Worm (Caenorhabditis elegans) whole organism, midembryonic: Measurements from ENCODE around the gene gck-3.
A peak's percentile ranks its signal among the peaks of the same experiment; 100 is the strongest.

Experiments used
- T22C8.4 ChIP-seq: fragments of 200-800 bp; sonication (Bioruptor generic); IDR thresholded peaks from 2 replicates; pipeline ENCODE4 v1.3.6; 2022; ENCODE audit warnings: missing genetic modification characterization, missing compliant biosample characterization
- cog-1 ChIP-seq: sonication (generic microtip); optimal IDR thresholded peaks from 2 replicates; lab custom pipeline; 2016; ENCODE audit warnings: missing genetic modification characterization, missing compliant biosample characterization
- flt-1 ChIP-seq: fragments of 200-800 bp; sonication (Bioruptor generic); IDR thresholded peaks from 2 replicates; pipeline ENCODE4 v1.3.6; 2022; ENCODE audit warnings: missing genetic modification characterization, missing compliant biosample characterization
- klf-2 ChIP-seq: fragments of 200-800 bp; sonication (Bioruptor generic); conservative IDR thresholded peaks from 2 replicates; pipeline ENCODE4 v1.3.6; 2022; ENCODE audit warnings: missing genetic modification reagents, missing genetic modification characterization, missing compliant biosample characterization
- med-1 ChIP-seq: sonication (generic microtip); optimal IDR thresholded peaks from 2 replicates; lab custom pipeline; 2017; ENCODE audit warnings: missing genetic modification characterization, mild to moderate bottlenecking, missing compliant biosample characterization, antibody characterized with exemption, missing genetic modification reagents; ENCODE audit not compliant: insufficient read depth
- ref-1 ChIP-seq: fragments of 200-800 bp; sonication (Bioruptor generic); conservative IDR thresholded peaks from 2 replicates; pipeline ENCODE4 v1.3.6; 2022; ENCODE audit warnings: missing genetic modification reagents, missing genetic modification characterization, missing compliant biosample characterization
- tab-1 ChIP-seq: fragments of 200-800 bp; sonication (Bioruptor generic); IDR thresholded peaks from 2 replicates; pipeline ENCODE4 v1.3.6; 2022; ENCODE audit warnings: missing genetic modification characterization, missing compliant biosample characterization
- ztf-23 ChIP-seq: fragments of 200-800 bp; sonication (Bioruptor generic); IDR thresholded peaks from 2 replicates; pipeline ENCODE4 v1.3.6; 2022; ENCODE audit warnings: missing genetic modification reagents, missing genetic modification characterization, missing compliant biosample characterization
- ztf-29 ChIP-seq: fragments of 200-800 bp; sonication (Bioruptor generic); IDR thresholded peaks from 2 replicates; pipeline ENCODE4 v1.3.6; 2022; ENCODE audit warnings: missing genetic modification reagents, missing genetic modification characterization, missing compliant biosample characterization

gck-3 gene

ce11 chrV:17979789-17980188, 13.1 kb upstream of the gck-3 start, which contains the start of gene snx-6:
Gene snx-6, minus strand, starts transcription at chrV:17980082.
- TF ChIP-seq T22C8.4 (GFP tag; lab: Robert Waterston, UW), result no peak
- TF ChIP-seq ref-1, result no peak

- TF ChIP-seq klf-2 (GFP tag; lab: Robert Waterston, UW) (no peak), cog-1 (tag; lab: Kevin White, UChicago) (no peak), ztf-29 (GFP tag; lab: Robert Waterston, UW) (no peak), med-1 (GFP tag; lab: Kevin White, UChicago) (no peak), ztf-23 (GFP tag; lab: Robert Waterston, UW) (no peak), ref-1 (no peak), T22C8.4 (GFP tag; lab: Robert Waterston, UW) (no peak)
These were observed 11.6 kb upstream of the gck-3 start for ce11 chrV:17978207-17978606.

- TF ChIP-seq T22C8.4 (GFP tag; lab: Robert Waterston, UW) (no peak), ztf-29 (GFP tag; lab: Robert Waterston, UW) (no peak)
These were observed 4.1 kb downstream of the gck-3 start for ce11 chrV:17962500-17962899.

- no peak for TF ChIP-seq ztf-29 (GFP tag; lab: Robert Waterston, UW)
- no peak for TF ChIP-seq med-1 (GFP tag; lab: Kevin White, UChicago)
- no peak for TF ChIP-seq flt-1 (GFP tag; lab: Robert Waterston, UW)
- TF ChIP-seq klf-2 (GFP tag; lab: Robert Waterston, UW), result no peak
- TF ChIP-seq ztf-23 (GFP tag; lab: Robert Waterston, UW), result no peak
- no peak for TF ChIP-seq tab-1 (GFP tag; lab: Robert Waterston, UW)
- no peak for TF ChIP-seq ref-1
- no peak for TF ChIP-seq T22C8.4 (GFP tag; lab: Robert Waterston, UW)
- no peak for TF ChIP-seq cog-1 (tag; lab: Kevin White, UChicago)
These were observed 10.5 kb downstream of the gck-3 start for ce11 chrV:17956109-17956508.

- TF ChIP-seq ztf-23 (GFP tag; lab: Robert Waterston, UW), result no peak
- TF ChIP-seq flt-1 (GFP tag; lab: Robert Waterston, UW), result no peak
- no peak for TF ChIP-seq T22C8.4 (GFP tag; lab: Robert Waterston, UW)
- TF ChIP-seq cog-1 (tag; lab: Kevin White, UChicago), result no peak
- TF ChIP-seq tab-1 (GFP tag; lab: Robert Waterston, UW), result no peak
These were observed 14.4 kb downstream of the gck-3 start for ce11 chrV:17952280-17952679.

ce11 chrV:17951172-17951999, 15.3 kb downstream of the gck-3 start, which contains the start of gene Y59A8B.24:
Gene Y59A8B.24, plus strand, starts transcription at chrV:17951949.
- peak; percentile 69; the same call in 1 of the 2 replicates for TF ChIP-seq ztf-23 (GFP tag; lab: Robert Waterston, UW)
- peak; percentile 72; the same call in 1 of the 2 replicates for TF ChIP-seq flt-1 (GFP tag; lab: Robert Waterston, UW)
- TF ChIP-seq cog-1 (tag; lab: Kevin White, UChicago), result peak; percentile 95
- no peak for TF ChIP-seq med-1 (GFP tag; lab: Kevin White, UChicago)
- TF ChIP-seq ztf-29 (GFP tag; lab: Robert Waterston, UW), result peak; percentile 89

ce11 chrV:17949093-17949492, 17.6 kb downstream of the gck-3 start, which contains the start of gene dpy-21:
Gene dpy-21, minus strand, starts transcription at chrV:17949193.
- TF ChIP-seq flt-1 (GFP tag; lab: Robert Waterston, UW), result no peak
- no peak for TF ChIP-seq ref-1
- TF ChIP-seq klf-2 (GFP tag; lab: Robert Waterston, UW), result no peak
- no peak for TF ChIP-seq ztf-29 (GFP tag; lab: Robert Waterston, UW)
- no peak for TF ChIP-seq T22C8.4 (GFP tag; lab: Robert Waterston, UW)
- no peak for TF ChIP-seq cog-1 (tag; lab: Kevin White, UChicago)
- no peak for TF ChIP-seq ztf-23 (GFP tag; lab: Robert Waterston, UW)
- no peak for TF ChIP-seq med-1 (GFP tag; lab: Kevin White, UChicago)
- no peak for TF ChIP-seq tab-1 (GFP tag; lab: Robert Waterston, UW)

ce11 chrV:17948036-17948691, 18.5 kb downstream of the gck-3 start:
- TF ChIP-seq flt-1 (GFP tag; lab: Robert Waterston, UW) (no peak), med-1 (GFP tag; lab: Kevin White, UChicago) (no peak), cog-1 (tag; lab: Kevin White, UChicago) (no peak), T22C8.4 (GFP tag; lab: Robert Waterston, UW) (no peak), ref-1 (no peak), tab-1 (GFP tag; lab: Robert Waterston, UW) (no peak), ztf-29 (GFP tag; lab: Robert Waterston, UW) (no peak), klf-2 (GFP tag; lab: Robert Waterston, UW) (no peak), ztf-23 (GFP tag; lab: Robert Waterston, UW) (no peak)

- TF ChIP-seq tab-1 (GFP tag; lab: Robert Waterston, UW), result no peak
- no peak for TF ChIP-seq ztf-29 (GFP tag; lab: Robert Waterston, UW)
- no peak for TF ChIP-seq klf-2 (GFP tag; lab: Robert Waterston, UW)
- no peak for TF ChIP-seq T22C8.4 (GFP tag; lab: Robert Waterston, UW)
- TF ChIP-seq med-1 (GFP tag; lab: Kevin White, UChicago), result no peak
These were observed 19.4 kb downstream of the gck-3 start for ce11 chrV:17947266-17947665.
